Worm (Caenorhabditis elegans) whole organism, late embryonic: ENCODE results near the gene mmcm-1.

ENCODE experiments used
- ceh-9 ChIP-seq: sonication (generic microtip); optimal IDR thresholded peaks from 2 replicates; lab custom pipeline; 2016; ENCODE audit warnings: mild to moderate bottlenecking, missing genetic modification characterization, inconsistent platforms, missing compliant biosample characterization
- dve-1 ChIP-seq: sonication (generic microtip); optimal IDR thresholded peaks from 2 replicates; lab custom pipeline; 2017; ENCODE audit warnings: antibody characterized with exemption, mild to moderate bottlenecking, missing genetic modification characterization, missing compliant biosample characterization
- elt-2 ChIP-seq: sonication (generic microtip); optimal IDR thresholded peaks from 2 replicates; lab custom pipeline; 2016; ENCODE audit warnings: missing genetic modification reagents, missing genetic modification characterization, missing compliant biosample characterization
- fax-1 ChIP-seq: sonication (generic microtip); optimal IDR thresholded peaks from 2 replicates; lab custom pipeline; 2016; ENCODE audit warnings: missing genotype, missing genetic modification characterization, missing compliant biosample characterization
- fkh-10 ChIP-seq: fragments of 150-350 bp; optimal IDR thresholded peaks from 2 replicates; lab custom pipeline; 2014; ENCODE audit warnings: missing biosample characterization, missing genetic modification reagents, missing genetic modification characterization
- hlh-8 ChIP-seq: sonication (generic microtip); optimal IDR thresholded peaks from 2 replicates; lab custom pipeline; 2016; ENCODE audit warnings: missing genotype, missing genetic modification characterization, missing compliant biosample characterization
- lim-6 ChIP-seq: sonication (generic microtip); optimal IDR thresholded peaks from 2 replicates; lab custom pipeline; 2016; ENCODE audit warnings: missing genetic modification characterization, missing compliant biosample characterization
- nhr-11 ChIP-seq: fragments of 150-350 bp; optimal IDR thresholded peaks from 2 replicates; lab custom pipeline; 2014; ENCODE audit warnings: missing biosample characterization, missing genetic modification characterization
- odd-2 ChIP-seq: sonication (generic microtip); optimal IDR thresholded peaks from 2 replicates; lab custom pipeline; 2017; ENCODE audit warnings: antibody characterized with exemption, mild to moderate bottlenecking, missing genetic modification characterization, missing compliant biosample characterization
- pqm-1 ChIP-seq: sonication (generic microtip); optimal IDR thresholded peaks from 2 replicates; lab custom pipeline; 2016; ENCODE audit warnings: missing genetic modification characterization, missing compliant biosample characterization
- rnt-1 ChIP-seq: sonication (generic microtip); optimal IDR thresholded peaks from 2 replicates; lab custom pipeline; 2016; ENCODE audit warnings: missing genetic modification characterization, missing compliant biosample characterization
- tbx-7 ChIP-seq: sonication (generic microtip); optimal IDR thresholded peaks from 2 replicates; lab custom pipeline; 2016; ENCODE audit warnings: missing genotype, missing genetic modification characterization, missing compliant biosample characterization
- ttx-3 ChIP-seq: sonication (generic microtip); optimal IDR thresholded peaks from 2 replicates; lab custom pipeline; 2016; ENCODE audit warnings: missing genetic modification reagents, missing genetic modification characterization, missing compliant biosample characterization
- unc-3 ChIP-seq, 2 experiments: fragments of 200-800 bp in 1 of 2; sonication (Bioruptor generic) in 1 of 2; sonication (generic microtip) in 1 of 2; conservative IDR thresholded peaks in 1 of 2; optimal IDR thresholded peaks in 1 of 2; 2 replicates each; pipeline versions ENCODE4 v1.3.6 to Lab custom; 2016 to 2022; ENCODE audit warnings: missing compliant biosample characterization in 2 of 2, missing genetic modification characterization in 2 of 2, missing genetic modification reagents in 1 of 2

- TF ChIP-seq pqm-1 (no peak), rnt-1 (no peak), elt-2 (peak; percentile 3), ceh-9 (no peak), fax-1 (tag; lab: Kevin White, UChicago) (no peak), hlh-8 (tag; lab: Kevin White, UChicago) (no peak), dve-1 (tag; lab: Kevin White, UChicago) (no peak), lim-6 (no peak), unc-3 (GFP tag; conservative IDR thresholded peaks at IDR 0.05; lab: Robert Waterston, UW) (no peak), unc-3 (tag; optimal IDR thresholded peaks at IDR 0.05; lab: Kevin White, UChicago) (no peak), nhr-11 (tag; lab: Kevin White, UChicago) (no peak), tbx-7 (tag; lab: Kevin White, UChicago) (no peak), ttx-3 (tag; lab: Kevin White, UChicago) (no peak), odd-2 (tag; lab: Kevin White, UChicago) (no peak), fkh-10 (GFP tag; lab: Kevin White, UChicago) (no peak)
Observed at ce11 chrIII:3952058-3952457, 44.6 kb upstream of the mmcm-1 start.
